Fruit fly (Drosophila melanogaster) whole organism: Measurements from ENCODE around the gene CG13059.

Experiments
- CG8478 ChIP-seq: fragments of >200 bp; optimal IDR thresholded peaks from 2 replicates; lab custom pipeline; 2018; ENCODE audit warnings: inconsistent platforms
- Dll ChIP-seq: fragments of >200 bp; optimal IDR thresholded peaks from 2 replicates; lab custom pipeline; 2017
- pan ChIP-seq: fragments of >200 bp; optimal IDR thresholded peaks from 2 replicates; lab custom pipeline; 2017
- psq ChIP-seq: fragments of >200 bp; optimal IDR thresholded peaks from 2 replicates; lab custom pipeline; 2017
- usp ChIP-seq: fragments of >200 bp; optimal IDR thresholded peaks from 2 replicates; lab custom pipeline; 2017; ENCODE audit warnings: missing biosample characterization, missing genetic modification characterization, mixed read lengths

DNA sequence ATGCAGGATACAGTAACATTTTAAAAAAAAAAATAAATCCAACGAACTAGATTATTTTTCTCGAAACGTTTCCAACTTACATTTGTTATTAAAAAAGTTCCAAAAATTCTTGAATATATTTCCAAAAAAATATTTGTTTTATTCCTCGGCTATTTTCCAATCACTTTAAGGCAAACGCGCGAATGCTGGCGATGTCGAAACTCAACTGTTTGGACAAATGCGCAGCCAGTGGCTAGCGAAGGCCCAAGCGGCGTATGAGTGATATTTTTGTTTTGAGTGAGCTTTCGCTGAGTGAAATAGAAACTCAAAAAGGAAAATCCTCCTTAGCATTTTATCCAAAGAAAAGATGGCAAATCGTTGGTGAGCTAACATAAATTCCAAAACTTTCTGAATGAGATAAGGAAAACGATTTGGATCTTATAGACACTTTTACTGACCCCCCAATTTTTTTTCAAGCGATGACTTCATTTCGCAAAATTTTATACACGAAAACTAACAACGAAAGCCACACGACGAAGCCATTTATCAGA is 35.8 kb downstream of the CG13059 start, which contains the start of gene ringer:
- TF ChIP-seq CG8478 (lab: Kevin White, UChicago): no peak
- no peak for TF ChIP-seq pan (lab: Kevin White, UChicago)
- no peak for TF ChIP-seq psq (lab: Kevin White, UChicago)
- TF ChIP-seq Dll (lab: Kevin White, UChicago): no peak
- TF ChIP-seq usp: no peak
